Worm (Caenorhabditis elegans): Measurements from ENCODE around the gene wrt-9.

wrt-9 gene

ce11 chrX:1603027-1603426, 26.6 kb downstream of the wrt-9 start:
- TF ChIP-seq madf-6 (GFP tag; IDR thresholded peaks at IDR 0.05) (no peak), mcd-1 (GFP tag; IDR thresholded peaks at IDR 0.05) (0 out of 2 replicates have a peak, but pooled peaks have one; percentile 21), egrh-3 (GFP tag; IDR thresholded peaks at IDR 0.05) (peak; percentile 86)

- TF ChIP-seq nhr-80 (tag; optimal IDR thresholded peaks at IDR 0.05) (peak; percentile 64), sdz-38 (tag; optimal IDR thresholded peaks at IDR 0.05) (no peak)
Measured at ce11 chrX:1603709-1604108, 27.3 kb downstream of the wrt-9 start.

- no peak for TF ChIP-seq hlh-12 (tag; optimal IDR thresholded peaks at IDR 0.05)
- TF ChIP-seq athp-1 (tag; optimal IDR thresholded peaks at IDR 0.05) = no peak
- no peak for TF ChIP-seq let-607 (tag; optimal IDR thresholded peaks at IDR 0.05)
- TF ChIP-seq F23B12.7 (tag; optimal IDR thresholded peaks at IDR 0.05; ENCODE audit: insufficient read depth) = no peak
- no peak for TF ChIP-seq nhr-120 (GFP tag; IDR thresholded peaks at IDR 0.05)
- no peak for TF ChIP-seq mes-4 (tag; optimal IDR thresholded peaks at IDR 0.05)
- no peak for TF ChIP-seq mcd-1 (GFP tag; IDR thresholded peaks at IDR 0.05)
- no peak for TF ChIP-seq nfya-2 (GFP tag; IDR thresholded peaks at IDR 0.05)
- no peak for TF ChIP-seq ztf-22 (GFP tag; optimal IDR thresholded peaks at IDR 0.05)
Measured at ce11 chrX:1604606-1605005, 28.2 kb downstream of the wrt-9 start, which contains the start of gene H11E01.3. Gene H11E01.3 (plus strand): TSS chrX:1604906.

ce11 chrX:1612948-1613347, 36.5 kb downstream of the wrt-9 start:
- TF ChIP-seq mxl-1 (tag; optimal IDR thresholded peaks at IDR 0.05) = no peak
- no peak for TF ChIP-seq ztf-22 (GFP tag; optimal IDR thresholded peaks at IDR 0.05)

- TF ChIP-seq F57C9.4 (tag; optimal IDR thresholded peaks at IDR 0.05) = no peak
- no peak for TF ChIP-seq lin-40 (tag; optimal IDR thresholded peaks at IDR 0.05)
- peak; percentile 64 for TF ChIP-seq zfh-2 (GFP tag; conservative IDR thresholded peaks at IDR 0.05)
- TF ChIP-seq egrh-3 (GFP tag; IDR thresholded peaks at IDR 0.05) = peak; percentile 9; the same call in 1 of the 2 replicates
Measured at ce11 chrX:1613860-1614259, 37.4 kb downstream of the wrt-9 start.

- TF ChIP-seq zfh-2 (GFP tag; conservative IDR thresholded peaks at IDR 0.05) (peak; percentile 78), egrh-3 (GFP tag; IDR thresholded peaks at IDR 0.05) (peak; percentile 47; the same call in 1 of the 2 replicates), atf-7 (tag; optimal IDR thresholded peaks at IDR 0.05) (no peak), tlf-1 (GFP tag; optimal IDR thresholded peaks at IDR 0.05) (no peak), mxl-1 (tag; optimal IDR thresholded peaks at IDR 0.05) (no peak)
Measured at ce11 chrX:1620678-1621449, 44.4 kb downstream of the wrt-9 start, which contains the start of gene H11E01.2. Gene H11E01.2 (plus strand): TSS chrX:1621057.

- TF ChIP-seq hrde-1 (tag; optimal IDR thresholded peaks at IDR 0.05; ENCODE audit: borderline replicate concordance) = no peak
- no peak for TF ChIP-seq nhr-90 (tag; optimal IDR thresholded peaks at IDR 0.05)
- TF ChIP-seq unc-62 (GFP tag; optimal IDR thresholded peaks at IDR 0.05) = no peak
- TF ChIP-seq nhr-80 (tag; optimal IDR thresholded peaks at IDR 0.05) = no peak
- no peak for TF ChIP-seq B0336.3 (GFP tag; IDR thresholded peaks at IDR 0.05)
- no peak for TF ChIP-seq zfh-2 (GFP tag; conservative IDR thresholded peaks at IDR 0.05)
- no peak for TF ChIP-seq ceh-40 (GFP tag; IDR thresholded peaks at IDR 0.05)
- TF ChIP-seq somi-1 (GFP tag; optimal IDR thresholded peaks at IDR 0.05) = no peak
- TF ChIP-seq ztf-26 (tag; optimal IDR thresholded peaks at IDR 0.05) = no peak
- TF ChIP-seq dox-1 (GFP tag; IDR thresholded peaks at IDR 0.05) = no peak
- TF ChIP-seq atf-7 (tag; optimal IDR thresholded peaks at IDR 0.05) = no peak
- no peak for TF ChIP-seq lag-1 (GFP tag; IDR thresholded peaks at IDR 0.05)
- TF ChIP-seq xnd-1 (tag; optimal IDR thresholded peaks at IDR 0.05) = no peak
- no peak for TF ChIP-seq rpc-1 (optimal IDR thresholded peaks at IDR 0.05)
- no peak for TF ChIP-seq rpc-1 (tag; optimal IDR thresholded peaks at IDR 0.05)
- TF ChIP-seq ets-4 (GFP tag; optimal IDR thresholded peaks at IDR 0.05) = no peak
- TF ChIP-seq F55B11.4 (tag; optimal IDR thresholded peaks at IDR 0.05; ENCODE audit: borderline replicate concordance, insufficient read depth) = no peak
- TF ChIP-seq sdz-38 (tag; optimal IDR thresholded peaks at IDR 0.05) = no peak
- TF ChIP-seq egl-18 (GFP tag; IDR thresholded peaks at IDR 0.05) = no peak
Measured at ce11 chrX:1623048-1623447, 46.6 kb downstream of the wrt-9 start.

Data from whole organism, young adult.